Fruit fly (Drosophila melanogaster) whole organism, adult: Measurements from ENCODE around the gene SsRbeta.

Experiments used
- CG12768 ChIP-seq: fragments of 200-800 bp; sonication (Bioruptor generic); optimal IDR thresholded peaks from 2 replicates; lab custom pipeline; 2017; ENCODE audit warnings: missing biosample characterization, missing genetic modification characterization, mild to moderate bottlenecking, moderate library complexity, missing genetic modification reagents
- CG1620 ChIP-seq: fragments of 200-800 bp; sonication (Bioruptor generic); optimal IDR thresholded peaks from 2 replicates; lab custom pipeline; 2016; ENCODE audit warnings: missing biosample characterization, missing genetic modification characterization
- CG7045 ChIP-seq: fragments of 200-800 bp; sonication (Bioruptor generic); optimal IDR thresholded peaks from 2 replicates; lab custom pipeline; 2017; ENCODE audit warnings: missing biosample characterization, mild to moderate bottlenecking, missing genetic modification characterization
- Hr96 ChIP-seq: fragments of 200-800 bp; sonication (Bioruptor generic); optimal IDR thresholded peaks from 2 replicates; lab custom pipeline; 2016; ENCODE audit warnings: missing biosample characterization, missing genetic modification characterization
- bab1 ChIP-seq: fragments of 200-800 bp; sonication (Bioruptor generic); optimal IDR thresholded peaks from 3 replicates; lab custom pipeline; 2019; ENCODE audit warnings: missing biosample characterization, mild to moderate bottlenecking, missing genetic modification characterization, moderate library complexity
- cic ChIP-seq: fragments of 200-800 bp; sonication (Bioruptor generic); optimal IDR thresholded peaks from 2 replicates; lab custom pipeline; 2017; ENCODE audit warnings: missing biosample characterization, mild to moderate bottlenecking, missing genetic modification characterization, moderate library complexity
- cnc ChIP-seq, 2 experiments: fragments of >200 bp; optimal IDR thresholded peaks; 2 replicates each; lab custom pipeline; 2017
- kay ChIP-seq: fragments of 200-800 bp; sonication (Bioruptor generic); peaks from one replicate; lab custom pipeline; 2016; ENCODE audit warnings: missing biosample characterization, missing genetic modification characterization, borderline replicate concordance
- ovo ChIP-seq: fragments of 200-800 bp; sonication (Bioruptor generic); optimal IDR thresholded peaks from 2 replicates; lab custom pipeline; 2016; ENCODE audit warnings: missing biosample characterization, missing genetic modification characterization
- tj ChIP-seq: fragments of 200-800 bp; sonication (Bioruptor generic); optimal IDR thresholded peaks from 3 replicates; lab custom pipeline; 2017; ENCODE audit warnings: missing biosample characterization, mild to moderate bottlenecking, missing genetic modification characterization, moderate library complexity

DNA sequence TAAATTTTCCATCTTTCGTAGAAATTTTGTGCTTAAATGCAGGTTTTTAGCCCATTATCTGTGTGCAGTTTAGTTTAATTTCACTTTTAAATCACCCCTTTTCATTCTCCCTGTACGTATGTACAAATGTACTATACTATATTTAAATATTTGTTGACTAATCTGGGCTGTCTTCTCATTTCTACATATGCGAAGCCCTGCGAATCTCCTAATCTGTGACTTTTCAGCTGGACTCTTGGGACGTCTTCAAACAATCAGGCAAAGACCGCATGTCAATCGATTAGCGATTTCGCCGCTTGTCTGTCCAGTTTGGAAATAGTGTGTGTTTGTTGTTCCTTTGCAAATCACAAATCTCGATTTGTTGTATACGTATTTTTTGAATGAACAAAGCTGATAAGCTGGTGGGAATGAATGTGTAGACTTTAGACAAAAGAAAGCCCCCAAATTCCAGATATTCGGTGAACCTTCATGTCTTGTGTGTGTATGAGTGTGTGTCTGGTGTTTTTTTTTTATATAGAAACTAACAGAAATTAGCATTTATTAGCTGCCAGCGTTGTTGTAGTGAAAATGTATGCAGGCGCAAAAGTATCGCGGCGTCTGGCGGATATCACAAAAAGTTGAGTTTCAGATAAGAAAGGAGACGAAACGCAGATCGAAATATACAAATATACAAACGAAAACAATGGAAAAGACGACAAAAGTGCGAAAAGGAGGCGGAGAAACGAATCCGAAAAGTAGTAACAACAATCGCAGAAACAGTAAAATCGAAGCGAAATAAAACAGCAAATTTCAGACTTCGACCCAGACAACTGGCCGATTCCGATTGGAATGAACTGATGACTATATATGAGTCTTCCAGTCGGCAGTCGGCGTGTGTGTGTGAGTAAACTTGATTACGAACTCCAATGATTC lies 30.0 kb downstream of the SsRbeta start:
- TF ChIP-seq CG12768 (peak; percentile 48), ovo (no peak), Hr96 (GFP tag; lab: Kevin White, UChicago) (no peak), kay (GFP tag; lab: Kevin White, UChicago) (peak; percentile 94), bab1 (no peak), cic (peak; percentile 19), cnc (optimal IDR thresholded peaks at IDR 0.05; lab: Kevin White, UChicago) (no peak), CG1620 (GFP tag; lab: Kevin White, UChicago) (no peak), tj (GFP tag; lab: Kevin White, UChicago) (no peak), CG7045 (GFP tag; lab: Kevin White, UChicago) (no peak)
